Fruit fly (Drosophila melanogaster) whole organism, wandering third instar larva: ENCODE data around the gene CG9040.
A peak's percentile ranks its signal among the peaks of the same experiment; 100 is the strongest.

Source experiments
- HLH106 ChIP-seq: fragments of 200-800 bp; optimal IDR thresholded peaks from 3 replicates; lab custom pipeline; 2019; ENCODE audit warnings: missing biosample characterization, mild to moderate bottlenecking, missing genetic modification characterization, moderate library complexity
- brk ChIP-seq: fragments of 200-800 bp; sonication (Bioruptor generic); optimal IDR thresholded peaks from 2 replicates; lab custom pipeline; 2016; ENCODE audit warnings: missing biosample characterization, mild to moderate bottlenecking, missing genetic modification characterization
- dl ChIP-seq, 2 experiments: fragments of 175-275, 200-275 bp in 1 of 2; fragments of 200-275 bp in 1 of 2; sonication (Bioruptor generic); optimal IDR thresholded peaks; lab custom pipeline; 2018; ENCODE audit warnings: mild to moderate bottlenecking in 2 of 2, missing biosample characterization in 2 of 2, missing genetic modification characterization in 2 of 2, moderate library complexity in 2 of 2; ENCODE audit not compliant: partially characterized antibody in 2 of 2, insufficient read depth in 1 of 2
- ey ChIP-seq: fragments of 200-800 bp; sonication (Bioruptor generic); optimal IDR thresholded peaks from 2 replicates; lab custom pipeline; 2016; ENCODE audit warnings: missing biosample characterization, missing genetic modification characterization
- lola ChIP-seq: fragments of >200 bp; optimal IDR thresholded peaks from 2 replicates; lab custom pipeline; 2017; ENCODE audit warnings: missing biosample characterization, missing genetic modification characterization
- pan ChIP-seq: fragments of >200 bp; optimal IDR thresholded peaks from 2 replicates; lab custom pipeline; 2017
- psq ChIP-seq: fragments of 200-800 bp; sonication (Bioruptor generic); optimal IDR thresholded peaks from 3 replicates; lab custom pipeline; 2017; ENCODE audit warnings: missing biosample characterization, mild to moderate bottlenecking, missing genetic modification characterization, moderate library complexity
- tai ChIP-seq: sonication (Bioruptor generic); optimal IDR thresholded peaks from 2 replicates; lab custom pipeline; 2016; ENCODE audit warnings: missing biosample characterization, missing genetic modification characterization
- usp ChIP-seq: fragments of >200 bp; optimal IDR thresholded peaks from 2 replicates; lab custom pipeline; 2017; ENCODE audit warnings: missing biosample characterization, missing genetic modification characterization
- woc ChIP-seq: sonication (Bioruptor generic); optimal IDR thresholded peaks from 2 replicates; lab custom pipeline; 2016; ENCODE audit warnings: missing biosample characterization, mild to moderate bottlenecking, missing genetic modification characterization

DNA sequence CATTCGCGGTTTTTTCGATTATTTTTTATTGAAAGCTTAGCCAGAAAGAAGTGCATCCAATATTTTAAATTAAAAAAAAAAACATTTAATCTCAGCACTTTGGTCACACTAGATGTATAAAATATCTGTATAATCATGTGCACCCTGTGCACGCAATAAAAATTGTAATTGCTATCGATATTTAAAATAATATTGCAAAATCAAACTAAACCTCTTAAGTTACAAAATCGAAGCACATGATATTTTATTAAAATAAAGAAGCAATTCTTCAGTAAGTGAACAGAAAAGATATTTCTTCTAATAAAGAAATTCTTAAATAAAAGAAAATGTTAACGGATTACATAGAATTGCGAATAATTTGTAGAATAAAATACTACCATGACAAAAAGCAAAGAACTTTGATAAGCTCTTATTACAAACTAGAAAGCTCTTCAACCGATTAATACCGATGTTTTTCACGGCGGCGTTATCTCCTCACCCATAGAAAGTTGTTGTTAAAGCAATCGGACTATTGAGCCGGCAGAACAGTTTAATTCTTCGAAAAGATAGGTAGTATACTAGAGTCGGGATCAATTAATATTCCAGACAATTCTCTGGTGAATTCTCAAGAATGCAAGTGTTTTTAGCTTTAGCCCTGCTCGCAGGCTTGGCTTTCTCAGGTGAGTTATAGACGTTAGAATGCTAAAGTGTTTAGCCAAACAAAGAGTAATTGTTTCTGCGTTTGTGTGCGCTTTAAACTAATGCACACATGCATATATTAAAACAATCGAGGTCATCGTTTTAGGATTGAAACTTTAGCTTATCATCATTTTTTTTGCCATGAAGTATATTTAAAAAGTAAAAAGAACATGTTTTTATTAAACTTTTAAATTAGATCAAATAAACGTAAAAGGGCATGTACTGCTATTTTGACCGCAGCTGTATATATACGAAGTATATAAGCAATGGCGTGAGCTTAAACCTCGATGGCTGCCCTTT is 6.4 kb downstream of the CG9040 start, which contains the start of gene CtsK1:
- TF ChIP-seq psq (GFP tag; lab: Kevin White, UChicago) = peak; percentile 61
- TF ChIP-seq woc (GFP tag; lab: Kevin White, UChicago) = peak; percentile 27
- TF ChIP-seq brk (GFP tag; lab: Kevin White, UChicago) = no peak
- no peak for TF ChIP-seq pan
- no peak for TF ChIP-seq tai (GFP tag; lab: Kevin White, UChicago)
- peak; percentile 68 for TF ChIP-seq ey (GFP tag; lab: Kevin White, UChicago)
- TF ChIP-seq lola (GFP tag; lab: Kevin White, UChicago) = no peak
- TF ChIP-seq HLH106 (tag; lab: Kevin White, UChicago) = peak; percentile 68
- TF ChIP-seq usp = no peak
- TF ChIP-seq dl (GFP tag; optimal IDR thresholded peaks at IDR 0.05; lab: Kevin White, UChicago; ENCODE audit: insufficient read depth in 1 of 2, partially characterized antibody in 2 of 2) = no peak
